Worm (Caenorhabditis elegans): ENCODE measurements around the gene npp-22.

The npp-22 gene

ce11 chrV:11776538-11776937 lies 43.3 kb upstream of the npp-22 start, which contains the start of gene F55A11.6:
F55A11.6 (plus strand) TSS chrV:11776838.
- no peak for TF ChIP-seq aptf-2 (GFP tag; conservative IDR thresholded peaks at IDR 0.05)
- no peak for TF ChIP-seq F37B4.10 (GFP tag; IDR thresholded peaks at IDR 0.05)
- no peak for TF ChIP-seq gei-17 (GFP tag; optimal IDR thresholded peaks at IDR 0.05)
- TF ChIP-seq dpff-1 (tag; optimal IDR thresholded peaks at IDR 0.05): no peak

ce11 chrV:11773934-11774333 lies 40.7 kb upstream of the npp-22 start:
- no peak for TF ChIP-seq pbrm-1 (GFP tag; IDR thresholded peaks at IDR 0.05)
- no peak for TF ChIP-seq nhr-27 (tag; optimal IDR thresholded peaks at IDR 0.05)
- peak; percentile 14 for TF ChIP-seq nhr-80 (tag; optimal IDR thresholded peaks at IDR 0.05)
- TF ChIP-seq mel-28 (tag; optimal IDR thresholded peaks at IDR 0.05; ENCODE audit: borderline replicate concordance): no peak
- no peak for TF ChIP-seq snpc-1.3 (tag; optimal IDR thresholded peaks at IDR 0.05; ENCODE audit: insufficient read depth)

DNA sequence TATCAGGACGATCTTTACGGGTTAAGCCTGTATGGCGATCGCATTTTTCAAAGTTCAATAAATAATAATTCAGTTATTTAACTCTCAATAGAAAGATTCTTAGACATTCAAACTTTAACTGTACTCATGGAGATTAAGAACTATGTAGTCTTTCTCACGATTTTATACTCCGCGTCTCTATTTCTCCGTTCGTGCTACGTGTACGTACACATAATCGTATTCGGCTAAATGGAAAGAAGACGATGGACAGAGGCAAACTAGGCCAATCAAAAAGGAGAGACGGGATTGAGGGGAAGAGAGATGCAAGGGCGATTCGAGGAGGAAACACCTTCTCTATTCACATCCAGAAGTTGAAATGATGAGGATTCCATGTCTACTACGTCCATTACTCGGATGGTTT lies 40.1 kb upstream of the npp-22 start, which contains the start of gene bus-18:
Gene bus-18 (plus strand): TSS at position 301 of the 400 bp plus-strand sequence.
- TF ChIP-seq nhr-80 (tag; optimal IDR thresholded peaks at IDR 0.05) (no peak), Y95B8A.8 (GFP tag; IDR thresholded peaks at IDR 0.05) (no peak), egrh-3 (GFP tag; IDR thresholded peaks at IDR 0.05) (no peak), ama-1 (optimal IDR thresholded peaks at IDR 0.05) (no peak), ama-1 (GFP tag; optimal IDR thresholded peaks at IDR 0.05) (no peak), B0035.1 (tag; optimal IDR thresholded peaks at IDR 0.05) (no peak), rpc-1 (optimal IDR thresholded peaks at IDR 0.05) (no peak), rpc-1 (tag; optimal IDR thresholded peaks at IDR 0.05) (no peak), F49E8.2 (tag; optimal IDR thresholded peaks at IDR 0.05; ENCODE audit: insufficient read depth) (no peak), atf-7 (tag; optimal IDR thresholded peaks at IDR 0.05) (no peak), cebp-1 (GFP tag; IDR thresholded peaks at IDR 0.05) (no peak), cebp-1 (tag; optimal IDR thresholded peaks at IDR 0.05) (no peak), F57C9.4 (tag; optimal IDR thresholded peaks at IDR 0.05) (no peak), F52B5.7 (tag; optimal IDR thresholded peaks at IDR 0.05) (no peak), snpc-3.4 (tag; optimal IDR thresholded peaks at IDR 0.05) (no peak), ztf-28 (GFP tag; IDR thresholded peaks at IDR 0.05) (no peak), pbrm-1 (GFP tag; IDR thresholded peaks at IDR 0.05) (no peak), tlf-1 (GFP tag; optimal IDR thresholded peaks at IDR 0.05) (no peak), Y67H2A.10 (GFP tag; conservative IDR thresholded peaks at IDR 0.05) (no peak)

ce11 chrV:11770053-11770517 lies 36.8 kb upstream of the npp-22 start, which contains the start of gene F55A11.4:
F55A11.4 (plus strand) TSS chrV:11770467.
- TF ChIP-seq Y95B8A.8 (GFP tag; IDR thresholded peaks at IDR 0.05) (no peak), him-1 (tag; optimal IDR thresholded peaks at IDR 0.05) (peak; percentile 27), egrh-3 (GFP tag; IDR thresholded peaks at IDR 0.05) (no peak), efl-1 (GFP tag; optimal IDR thresholded peaks at IDR 0.05) (peak; percentile 73), Y67H2A.10 (GFP tag; conservative IDR thresholded peaks at IDR 0.05) (no peak), unc-62 (GFP tag; optimal IDR thresholded peaks at IDR 0.05) (no peak), egl-44 (GFP tag; IDR thresholded peaks at IDR 0.05) (no peak), lsl-1 (GFP tag; optimal IDR thresholded peaks at IDR 0.05) (peak; percentile 62), B0019.2 (GFP tag; conservative IDR thresholded peaks at IDR 0.05) (no peak), repo-1 (tag; optimal IDR thresholded peaks at IDR 0.05) (peak; percentile 24), hmg-1.2 (GFP tag; IDR thresholded peaks at IDR 0.05) (peak; percentile 99), mcd-1 (GFP tag; IDR thresholded peaks at IDR 0.05) (peak; percentile 57), ceh-58 (GFP tag; IDR thresholded peaks at IDR 0.05) (no peak), aptf-2 (GFP tag; conservative IDR thresholded peaks at IDR 0.05) (peak; percentile 75), die-1 (tag; optimal IDR thresholded peaks at IDR 0.05) (no peak), snpc-3.4 (tag; optimal IDR thresholded peaks at IDR 0.05) (peak; percentile 44), snpc-1.1 (tag; optimal IDR thresholded peaks at IDR 0.05; ENCODE audit: insufficient read depth) (peak; percentile 4), madf-8 (GFP tag; conservative IDR thresholded peaks at IDR 0.05) (peak; percentile 52), madf-6 (GFP tag; IDR thresholded peaks at IDR 0.05) (peak; percentile 81), unc-130 (GFP tag; optimal IDR thresholded peaks at IDR 0.05) (no peak), F52B5.7 (tag; optimal IDR thresholded peaks at IDR 0.05) (peak; percentile 49), hlh-12 (tag; optimal IDR thresholded peaks at IDR 0.05) (no peak), hrde-1 (tag; optimal IDR thresholded peaks at IDR 0.05; ENCODE audit: borderline replicate concordance) (peak; percentile 16), T07F8.4 (tag; optimal IDR thresholded peaks at IDR 0.05) (no peak), B0336.3 (GFP tag; IDR thresholded peaks at IDR 0.05) (peak; percentile 46)

Data from whole organism, young adult.